Fruit fly (Drosophila melanogaster) whole organism, prepupa: ENCODE data around the gene CG34039.

Source experiments
- CG10669 ChIP-seq: fragments of 200-800 bp; sonication (Bioruptor generic); optimal IDR thresholded peaks from 3 replicates; lab custom pipeline; 2018; ENCODE audit warnings: missing biosample characterization, mild to moderate bottlenecking, missing genetic modification characterization, moderate library complexity
- CG11294 ChIP-seq: fragments of 200-800 bp; sonication (Bioruptor generic); IDR thresholded peaks from 2 replicates; pipeline ENCODE4 v1.3.6; 2022; ENCODE audit warnings: missing biosample characterization, missing genetic modification characterization
- CG34406 ChIP-seq: fragments of 200-800 bp; sonication (Bioruptor generic); optimal IDR thresholded peaks from 3 replicates; lab custom pipeline; 2016; ENCODE audit warnings: missing biosample characterization, missing genetic modification characterization
- CG6276 ChIP-seq: fragments of 200-800 bp; sonication (Bioruptor generic); optimal IDR thresholded peaks from 2 replicates; lab custom pipeline; 2017; ENCODE audit warnings: missing biosample characterization, mild to moderate bottlenecking, missing genetic modification characterization
- CG6808 ChIP-seq: fragments of 200-800 bp; sonication (Bioruptor generic); optimal IDR thresholded peaks from 3 replicates; lab custom pipeline; 2017; ENCODE audit warnings: missing biosample characterization, missing genetic modification characterization, mild to moderate bottlenecking, moderate library complexity, missing genetic modification reagents
- CG6854 ChIP-seq: fragments of 200-800 bp; sonication (Bioruptor generic); optimal IDR thresholded peaks from 2 replicates; lab custom pipeline; 2017; ENCODE audit warnings: missing biosample characterization, mild to moderate bottlenecking, missing genetic modification characterization
- CG8632 ChIP-seq: fragments of 200-800 bp; sonication (Bioruptor generic); optimal IDR thresholded peaks from 3 replicates; lab custom pipeline; 2016; ENCODE audit warnings: missing biosample characterization, missing genetic modification characterization
- Hr39 ChIP-seq: fragments of 200-800 bp; sonication (Bioruptor generic); optimal IDR thresholded peaks from 2 replicates; lab custom pipeline; 2016; ENCODE audit warnings: missing biosample characterization, missing genetic modification characterization
- Lpt ChIP-seq: fragments of 200-800 bp; sonication (Bioruptor generic); optimal IDR thresholded peaks from 3 replicates; lab custom pipeline; 2016; ENCODE audit warnings: missing biosample characterization, missing genetic modification characterization
- fd59A ChIP-seq: fragments of 200-800 bp; sonication (Bioruptor generic); optimal IDR thresholded peaks from 2 replicates; lab custom pipeline; 2017; ENCODE audit warnings: missing biosample characterization, mild to moderate bottlenecking, missing genetic modification characterization, missing genetic modification reagents
- svp ChIP-seq: fragments of 200-800 bp; sonication (Bioruptor generic); peaks from one replicate; lab custom pipeline; 2016; ENCODE audit warnings: missing biosample characterization, missing genetic modification characterization
- topi ChIP-seq: fragments of 200-800 bp; sonication (Bioruptor generic); optimal IDR thresholded peaks from 3 replicates; lab custom pipeline; 2016; ENCODE audit warnings: missing biosample characterization, missing genetic modification characterization

DNA sequence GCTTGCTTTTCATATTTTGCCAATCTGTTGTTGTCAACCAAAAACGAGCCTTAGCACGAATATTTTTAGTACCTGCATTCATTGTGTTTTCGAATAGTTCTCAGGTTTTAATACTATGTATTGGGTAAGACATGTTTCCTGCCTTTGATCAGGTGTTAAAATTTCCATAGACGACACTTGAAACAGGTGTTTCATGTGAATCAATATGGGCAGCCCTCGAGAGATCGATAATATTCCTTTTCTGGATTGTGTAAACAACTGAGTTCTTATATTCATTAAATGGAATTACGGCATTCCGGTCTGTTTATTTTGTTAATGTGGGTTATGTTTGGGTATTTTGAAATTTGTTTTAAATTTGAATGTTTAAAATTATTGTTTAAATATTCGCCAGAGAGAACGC, 10.6 kb upstream of the CG34039 start:
- no peak for TF ChIP-seq Hr39
- no peak for TF ChIP-seq CG6854 (GFP tag; lab: Kevin White, UChicago)
- TF ChIP-seq fd59A (GFP tag; lab: Kevin White, UChicago), result no peak
- no peak for TF ChIP-seq CG8632 (GFP tag; lab: Kevin White, UChicago)
- no peak for TF ChIP-seq topi
- TF ChIP-seq CG34406 (GFP tag; lab: Kevin White, UChicago), result no peak
- TF ChIP-seq CG11294, result no peak
- no peak for TF ChIP-seq svp
- TF ChIP-seq Lpt (GFP tag; lab: Kevin White, UChicago), result no peak
- TF ChIP-seq CG6808 (GFP tag; lab: Kevin White, UChicago), result no peak
- TF ChIP-seq CG10669 (GFP tag; lab: Kevin White, UChicago), result no peak
- no peak for TF ChIP-seq CG6276 (GFP tag; lab: Kevin White, UChicago)
